Worm (Caenorhabditis elegans) whole organism, L4/young adult: ENCODE measurements around the gene fbxb-81.
"Not testable (repeated sequence)": the region's sequence is repeated elsewhere in the genome, so short reads cannot be mapped to it uniquely, and the experiment has no call there.

Source experiments
- W03F9.2 ChIP-seq: fragments of 150-350 bp; optimal IDR thresholded peaks from 2 replicates; lab custom pipeline; 2014; ENCODE audit warnings: missing biosample characterization, missing genetic modification characterization
- dao-5 ChIP-seq: sonication (generic microtip); optimal IDR thresholded peaks from 2 replicates; lab custom pipeline; 2016; ENCODE audit warnings: missing genotype, missing genetic modification characterization, moderate library complexity, missing compliant biosample characterization

DNA sequence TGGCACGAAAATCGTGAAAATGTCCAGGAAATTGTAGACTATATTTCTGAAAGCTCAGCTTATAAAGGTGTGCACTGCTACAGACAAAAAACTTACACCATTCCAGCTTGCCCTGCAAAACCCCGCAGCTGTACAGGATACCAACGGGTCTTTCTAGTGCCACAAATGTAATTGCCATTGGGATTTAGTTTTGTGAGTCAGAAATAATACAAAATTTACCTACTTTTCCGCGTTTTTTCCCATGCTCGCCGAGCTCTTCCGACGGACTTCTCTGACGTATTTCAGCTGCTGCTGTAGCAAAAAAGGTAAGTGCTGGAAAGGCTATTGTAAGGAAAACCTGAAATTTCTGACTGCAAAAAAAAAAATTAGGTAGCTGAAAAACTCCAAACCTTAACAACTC, 44.0 kb downstream of the fbxb-81 start, which contains the start of gene C29F9.8:
- TF ChIP-seq dao-5; W03F9.2 (tag; lab: Kevin White, UChicago): not testable (repeated sequence)
